Worm (Caenorhabditis elegans) whole organism, late embryonic: ENCODE data around the gene T08B1.1.

Experiments
- T23F11.4 ChIP-seq: fragments of 200-800 bp; sonication (Bioruptor generic); optimal IDR thresholded peaks from 2 replicates; lab custom pipeline; 2018; ENCODE audit warnings: mild to moderate bottlenecking, missing genetic modification characterization, missing compliant biosample characterization
- ahr-1 ChIP-seq: sonication (generic microtip); optimal IDR thresholded peaks from 2 replicates; lab custom pipeline; 2016; ENCODE audit warnings: missing genetic modification characterization, missing compliant biosample characterization
- ama-1 ChIP-seq: fragments of 150-350 bp; optimal IDR thresholded peaks from 2 replicates; lab custom pipeline; 2014
- ceh-18 ChIP-seq: sonication (generic microtip); optimal IDR thresholded peaks from 2 replicates; lab custom pipeline; 2016; ENCODE audit warnings: missing genetic modification characterization, missing compliant biosample characterization
- ceh-22 ChIP-seq: sonication (generic microtip); optimal IDR thresholded peaks from 2 replicates; lab custom pipeline; 2017; ENCODE audit warnings: missing biosample characterization, missing genetic modification characterization
- ceh-24 ChIP-seq: sonication (generic microtip); optimal IDR thresholded peaks from 2 replicates; lab custom pipeline; 2016; ENCODE audit warnings: mild to moderate bottlenecking, missing genetic modification characterization, missing compliant biosample characterization
- ceh-31 ChIP-seq: sonication (generic microtip); optimal IDR thresholded peaks from 2 replicates; lab custom pipeline; 2016; ENCODE audit warnings: missing genetic modification characterization, missing compliant biosample characterization
- ceh-6 ChIP-seq: fragments of 200-800 bp; sonication (Bioruptor generic); optimal IDR thresholded peaks from 2 replicates; lab custom pipeline; 2018; ENCODE audit warnings: mild to moderate bottlenecking, missing genetic modification characterization, missing compliant biosample characterization
- ceh-9 ChIP-seq: sonication (generic microtip); optimal IDR thresholded peaks from 2 replicates; lab custom pipeline; 2016; ENCODE audit warnings: mild to moderate bottlenecking, missing genetic modification characterization, inconsistent platforms, missing compliant biosample characterization
- dmd-4 ChIP-seq: sonication (generic microtip); optimal IDR thresholded peaks from 2 replicates; lab custom pipeline; 2016; ENCODE audit warnings: borderline replicate concordance, missing genetic modification characterization, missing compliant biosample characterization
- dve-1 ChIP-seq: sonication (generic microtip); optimal IDR thresholded peaks from 2 replicates; lab custom pipeline; 2017; ENCODE audit warnings: antibody characterized with exemption, mild to moderate bottlenecking, missing genetic modification characterization, missing compliant biosample characterization
- elt-2 ChIP-seq: sonication (generic microtip); optimal IDR thresholded peaks from 2 replicates; lab custom pipeline; 2016; ENCODE audit warnings: missing genetic modification reagents, missing genetic modification characterization, missing compliant biosample characterization
- elt-4 ChIP-seq: sonication (generic microtip); optimal IDR thresholded peaks from 2 replicates; lab custom pipeline; 2016; ENCODE audit warnings: missing genetic modification characterization, missing compliant biosample characterization
- ets-4 ChIP-seq: sonication (generic microtip); optimal IDR thresholded peaks from 2 replicates; lab custom pipeline; 2016; ENCODE audit warnings: missing genetic modification characterization, missing compliant biosample characterization
- eyg-1 ChIP-seq: sonication (generic microtip); optimal IDR thresholded peaks from 2 replicates; lab custom pipeline; 2016; ENCODE audit warnings: missing genotype, missing genetic modification characterization, missing compliant biosample characterization
- fax-1 ChIP-seq: sonication (generic microtip); optimal IDR thresholded peaks from 2 replicates; lab custom pipeline; 2016; ENCODE audit warnings: missing genotype, missing genetic modification characterization, missing compliant biosample characterization
- fkh-10 ChIP-seq: fragments of 150-350 bp; optimal IDR thresholded peaks from 2 replicates; lab custom pipeline; 2014; ENCODE audit warnings: missing biosample characterization, missing genetic modification reagents, missing genetic modification characterization
- fkh-6 ChIP-seq: sonication (generic microtip); optimal IDR thresholded peaks from 2 replicates; lab custom pipeline; 2016; ENCODE audit warnings: missing genetic modification characterization, missing compliant biosample characterization
- gmeb-2 ChIP-seq: sonication (generic microtip); optimal IDR thresholded peaks from 2 replicates; lab custom pipeline; 2016; ENCODE audit warnings: missing genetic modification characterization, inconsistent platforms, missing compliant biosample characterization
- hlh-13 ChIP-seq: fragments of 200-800 bp; sonication (Bioruptor generic); optimal IDR thresholded peaks from 2 replicates; lab custom pipeline; 2018; ENCODE audit warnings: mild to moderate bottlenecking, missing genetic modification characterization, missing compliant biosample characterization
- hlh-15 ChIP-seq: sonication (generic microtip); optimal IDR thresholded peaks from 2 replicates; lab custom pipeline; 2016; ENCODE audit warnings: missing genetic modification characterization, missing compliant biosample characterization
- hlh-8 ChIP-seq: sonication (generic microtip); optimal IDR thresholded peaks from 2 replicates; lab custom pipeline; 2016; ENCODE audit warnings: missing genotype, missing genetic modification characterization, missing compliant biosample characterization
- lin-11 ChIP-seq: fragments of 200-800 bp; sonication (Bioruptor generic); optimal IDR thresholded peaks from 2 replicates; lab custom pipeline; 2018; ENCODE audit warnings: mild to moderate bottlenecking, missing genetic modification characterization, missing compliant biosample characterization
- madf-2 ChIP-seq: sonication (generic microtip); optimal IDR thresholded peaks from 2 replicates; lab custom pipeline; 2017; ENCODE audit warnings: missing genetic modification characterization, missing compliant biosample characterization
- nfya-1 ChIP-seq: sonication (generic microtip); optimal IDR thresholded peaks from 2 replicates; lab custom pipeline; 2017; ENCODE audit warnings: missing genetic modification characterization, mild to moderate bottlenecking, missing compliant biosample characterization, antibody characterized with exemption, moderate library complexity
- nhr-11 ChIP-seq: fragments of 150-350 bp; optimal IDR thresholded peaks from 2 replicates; lab custom pipeline; 2014; ENCODE audit warnings: missing biosample characterization, missing genetic modification characterization
- npax-4 ChIP-seq: sonication (generic microtip); optimal IDR thresholded peaks from 2 replicates; lab custom pipeline; 2016; ENCODE audit warnings: missing genetic modification characterization, missing compliant biosample characterization
- pag-3 ChIP-seq: sonication (generic microtip); optimal IDR thresholded peaks from 2 replicates; lab custom pipeline; 2016; ENCODE audit warnings: missing compliant biosample characterization, missing genetic modification characterization, borderline replicate concordance
- pat-9 ChIP-seq: fragments of 200-800 bp; sonication (Bioruptor generic); optimal IDR thresholded peaks from 2 replicates; lab custom pipeline; 2018; ENCODE audit warnings: mild to moderate bottlenecking, missing genetic modification characterization, moderate library complexity, missing compliant biosample characterization
- pha-2 ChIP-seq: sonication (generic microtip); optimal IDR thresholded peaks from 2 replicates; lab custom pipeline; 2017; ENCODE audit warnings: mild to moderate bottlenecking, missing genetic modification characterization, missing compliant biosample characterization
- pqm-1 ChIP-seq: sonication (generic microtip); optimal IDR thresholded peaks from 2 replicates; lab custom pipeline; 2016; ENCODE audit warnings: missing genetic modification characterization, missing compliant biosample characterization
- pros-1 ChIP-seq: fragments of 150-350 bp; optimal IDR thresholded peaks from 2 replicates; lab custom pipeline; 2014; ENCODE audit warnings: missing biosample characterization, missing genetic modification reagents, missing genetic modification characterization
- sdc-2 ChIP-seq: sonication (generic microtip); optimal IDR thresholded peaks from 2 replicates; lab custom pipeline; 2016; ENCODE audit warnings: missing genotype, missing genetic modification characterization, missing compliant biosample characterization
- sox-4 ChIP-seq: sonication (generic microtip); optimal IDR thresholded peaks from 2 replicates; lab custom pipeline; 2017; ENCODE audit warnings: mild to moderate bottlenecking, missing genetic modification characterization, inconsistent platforms, missing compliant biosample characterization
- tbx-2 ChIP-seq: sonication (generic microtip); optimal IDR thresholded peaks from 2 replicates; lab custom pipeline; 2016; ENCODE audit warnings: missing genetic modification characterization, missing compliant biosample characterization
- unc-3 ChIP-seq, 2 experiments: fragments of 200-800 bp in 1 of 2; sonication (Bioruptor generic) in 1 of 2; sonication (generic microtip) in 1 of 2; conservative IDR thresholded peaks in 1 of 2; optimal IDR thresholded peaks in 1 of 2; 2 replicates each; pipeline versions ENCODE4 v1.3.6 to Lab custom; 2016 to 2022; ENCODE audit warnings: missing compliant biosample characterization in 2 of 2, missing genetic modification characterization in 2 of 2, missing genetic modification reagents in 1 of 2
- unc-86 ChIP-seq: sonication (generic microtip); optimal IDR thresholded peaks from 2 replicates; lab custom pipeline; 2016; ENCODE audit warnings: missing genetic modification characterization, missing compliant biosample characterization

Gene T08B1.1

DNA sequence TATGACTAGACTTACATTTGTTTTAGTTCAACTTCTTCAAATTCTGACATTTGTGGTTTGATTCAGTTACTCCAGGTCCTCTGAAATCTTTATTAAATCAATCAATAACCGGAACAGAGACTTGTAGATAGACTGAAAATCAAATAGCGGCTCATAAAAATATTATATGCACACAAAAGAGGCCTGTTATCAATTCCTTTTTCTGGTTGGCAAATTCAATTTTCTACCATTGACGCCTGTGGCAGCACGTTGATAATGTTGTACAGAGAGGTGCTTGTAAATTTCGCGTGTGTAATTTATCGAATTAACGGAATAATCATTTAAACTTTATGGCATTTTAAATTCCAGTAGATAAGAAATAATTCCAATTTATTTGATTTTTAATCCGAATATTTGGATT, at the start of gene T08B1.1:
TSS of gene T08B1.1 (minus strand) at position 92 of the 400 bp plus-strand sequence.
- TF ChIP-seq tbx-2 (tag; lab: Kevin White, UChicago) (no peak), eyg-1 (tag; lab: Kevin White, UChicago) (no peak), pha-2 (tag; lab: Kevin White, UChicago) (no peak), ceh-31 (tag; lab: Kevin White, UChicago) (no peak), ahr-1 (tag; lab: Kevin White, UChicago) (no peak), elt-2 (tag; lab: Kevin White, UChicago) (no peak), unc-86 (tag; lab: Kevin White, UChicago) (no peak), unc-3 (GFP tag; conservative IDR thresholded peaks at IDR 0.05; lab: Robert Waterston, UW) (no peak), unc-3 (tag; optimal IDR thresholded peaks at IDR 0.05; lab: Kevin White, UChicago) (no peak), npax-4 (tag; lab: Kevin White, UChicago) (no peak), pat-9 (tag; lab: Kevin White, UChicago) (no peak), fax-1 (tag; lab: Kevin White, UChicago) (no peak), sox-4 (tag; lab: Kevin White, UChicago) (no peak), elt-4 (tag; lab: Kevin White, UChicago) (no peak), ceh-22 (tag; lab: Kevin White, UChicago) (no peak), sdc-2 (tag; lab: Kevin White, UChicago) (no peak), pros-1 (tag; lab: Kevin White, UChicago) (no peak), hlh-8 (tag; lab: Kevin White, UChicago) (no peak)

DNA sequence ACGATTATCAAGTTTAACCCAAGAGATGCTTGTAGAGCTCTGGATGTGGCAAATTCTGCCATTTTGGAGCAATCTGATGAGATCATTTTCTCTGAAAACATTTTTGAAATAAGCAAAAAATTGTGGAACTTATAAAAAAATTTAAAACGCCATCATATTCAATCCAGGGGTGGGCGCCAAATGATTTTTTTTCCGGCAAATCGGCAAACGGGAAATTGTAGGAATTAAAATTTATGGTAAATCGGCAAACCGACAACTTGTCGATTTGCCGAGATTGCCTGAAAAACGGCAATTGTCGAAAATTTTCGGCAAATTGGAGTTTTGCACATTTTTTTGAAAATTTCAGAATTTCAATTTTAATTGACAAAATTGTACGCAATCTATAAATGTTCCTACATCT, 48.7 kb upstream of the T08B1.1 start, which contains the start of gene srab-23:
TSS of gene srab-23 (minus strand) at position 101 of the 400 bp plus-strand sequence.
- TF ChIP-seq ama-1 (lab: Kevin White, UChicago) (no peak), madf-2 (tag; lab: Kevin White, UChicago) (no peak), ceh-6 (GFP tag; lab: Kevin White, UChicago) (no peak), nhr-11 (tag; lab: Kevin White, UChicago) (no peak), hlh-8 (tag; lab: Kevin White, UChicago) (no peak), pat-9 (tag; lab: Kevin White, UChicago) (no peak)
- TF ChIP-seq, all 69 proteins: peak for 0

DNA sequence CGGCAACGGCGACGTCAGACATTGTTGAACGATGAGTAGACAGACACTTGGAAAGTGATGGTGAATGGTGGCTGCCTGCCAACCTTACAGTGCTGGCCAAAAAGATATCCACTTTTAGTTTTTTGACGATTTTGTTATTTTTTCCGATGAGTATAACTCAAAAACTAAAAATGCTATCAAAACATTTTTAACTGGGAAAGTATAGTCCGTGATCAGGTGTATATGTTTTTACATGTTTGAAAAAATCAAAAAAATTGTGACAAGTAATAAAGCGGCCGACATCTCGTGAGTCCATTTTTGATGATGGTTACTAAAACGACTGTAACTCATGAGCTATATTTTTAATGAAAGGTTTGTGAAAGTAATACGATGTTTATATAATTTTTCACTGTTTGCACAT, 44.6 kb upstream of the T08B1.1 start, which contains the start of gene hil-6:
TSS of gene hil-6 (minus strand) at position 101 of the 400 bp plus-strand sequence.
- no peak for TF ChIP-seq elt-2 (tag; lab: Kevin White, UChicago)
- TF ChIP-seq pag-3 (tag; lab: Kevin White, UChicago) = no peak
- no peak for TF ChIP-seq ceh-6 (GFP tag; lab: Kevin White, UChicago)
- no peak for TF ChIP-seq fkh-6
- TF ChIP-seq tbx-2 (tag; lab: Kevin White, UChicago) = no peak
- no peak for TF ChIP-seq lin-11 (tag; lab: Kevin White, UChicago)
- TF ChIP-seq sox-4 (tag; lab: Kevin White, UChicago) = no peak
- no peak for TF ChIP-seq pqm-1 (tag; lab: Kevin White, UChicago)
- no peak for TF ChIP-seq ets-4 (tag; lab: Kevin White, UChicago)
- no peak for TF ChIP-seq ceh-18 (tag; lab: Kevin White, UChicago)
- TF ChIP-seq ama-1 (lab: Kevin White, UChicago) = no peak
- TF ChIP-seq dve-1 (tag; lab: Kevin White, UChicago) = no peak
- TF ChIP-seq dmd-4 (tag; lab: Kevin White, UChicago) = no peak
- TF ChIP-seq, all 69 proteins: peak for 0

DNA sequence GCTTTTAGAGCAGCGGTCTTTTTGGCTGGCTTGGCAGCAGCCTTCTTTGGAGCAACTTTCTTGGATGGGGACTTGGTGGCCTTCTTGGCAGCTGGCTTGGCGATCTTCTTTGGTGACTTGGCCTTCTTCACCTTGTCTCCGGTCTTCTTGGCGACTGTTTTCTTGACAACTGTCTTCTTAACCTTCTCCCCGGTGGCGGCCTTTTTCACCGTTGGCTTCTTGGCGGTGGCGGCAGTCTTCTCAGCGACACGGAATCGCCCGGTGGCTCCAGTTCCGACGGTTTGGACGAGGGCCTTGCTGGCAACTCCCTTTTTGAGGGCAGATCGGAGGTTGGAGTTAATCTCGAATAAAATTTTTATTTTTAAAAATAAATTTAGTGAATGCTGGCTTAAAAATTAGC, 43.8 kb upstream of the T08B1.1 start:
- TF ChIP-seq ceh-24 (tag; lab: Kevin White, UChicago) = no peak
- no peak for TF ChIP-seq fkh-10 (GFP tag; lab: Kevin White, UChicago)
- TF ChIP-seq unc-3 (GFP tag; conservative IDR thresholded peaks at IDR 0.05; lab: Robert Waterston, UW) = no peak
- no peak for TF ChIP-seq unc-3 (tag; optimal IDR thresholded peaks at IDR 0.05; lab: Kevin White, UChicago)

DNA sequence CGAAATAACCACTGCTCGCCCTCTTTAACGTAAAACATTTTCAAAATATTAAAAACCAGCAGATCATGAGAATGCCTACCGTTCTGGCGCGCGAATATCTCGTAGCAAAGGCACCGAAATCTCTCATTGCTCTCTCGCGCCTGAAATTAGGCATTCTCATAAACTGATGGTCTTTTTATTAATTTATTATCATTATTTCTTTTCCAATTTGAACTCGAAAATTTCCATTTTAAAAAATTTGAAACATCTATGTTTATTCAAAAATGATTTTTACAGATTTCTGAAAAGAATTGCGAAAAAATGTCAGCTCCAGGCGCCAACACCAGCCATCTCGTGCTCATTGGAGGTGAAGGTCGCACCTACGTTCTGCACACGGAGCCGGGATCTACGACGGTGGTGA, 43.0 kb upstream of the T08B1.1 start, which contains the start of gene F59A7.12:
TSS of gene F59A7.12 (plus strand) at position 301 of the 400 bp plus-strand sequence.
- no peak for TF ChIP-seq pros-1 (tag; lab: Kevin White, UChicago)
- TF ChIP-seq ceh-9 (tag; lab: Kevin White, UChicago) = no peak
- TF ChIP-seq T23F11.4 (GFP tag; lab: Kevin White, UChicago) = no peak
- no peak for TF ChIP-seq hlh-8 (tag; lab: Kevin White, UChicago)
- no peak for TF ChIP-seq elt-4 (tag; lab: Kevin White, UChicago)
- no peak for TF ChIP-seq nfya-1
- TF ChIP-seq madf-2 (tag; lab: Kevin White, UChicago) = no peak
- no peak for TF ChIP-seq hlh-15 (tag; lab: Kevin White, UChicago)
- no peak for TF ChIP-seq lin-11 (tag; lab: Kevin White, UChicago)
- no peak for TF ChIP-seq gmeb-2 (tag; lab: Kevin White, UChicago)
- TF ChIP-seq hlh-13 (GFP tag; lab: Kevin White, UChicago) = no peak
